Worm (Caenorhabditis elegans) whole organism, L4/young adult: ENCODE results near the gene ocam-1.

Experiments used
- dao-5 ChIP-seq: sonication (generic microtip); optimal IDR thresholded peaks from 2 replicates; lab custom pipeline; 2016; ENCODE audit warnings: missing genotype, missing genetic modification characterization, moderate library complexity, missing compliant biosample characterization
- him-1 ChIP-seq: sonication (generic microtip); optimal IDR thresholded peaks from 2 replicates; lab custom pipeline; 2016; ENCODE audit warnings: missing genotype, missing genetic modification reagents, missing genetic modification characterization, missing compliant biosample characterization

- TF ChIP-seq him-1 (tag; lab: Kevin White, UChicago), result no peak
- TF ChIP-seq dao-5 (tag; lab: Kevin White, UChicago), result no peak
These were observed 17.9 kb upstream of the ocam-1 start, which contains the start of the genes trm-1 and ints-2 for ce11 chrV:14185438-14185837.
